Worm (Caenorhabditis elegans): ENCODE data around the gene sms-5.

ce11 chrII:473203-473602 lies 22.0 kb upstream of the sms-5 start, which contains the start of gene W07E6.5:
- TF ChIP-seq ama-1 (optimal IDR thresholded peaks at IDR 0.05): no peak
- TF ChIP-seq hmg-4 (GFP tag; optimal IDR thresholded peaks at IDR 0.05): no peak
- TF ChIP-seq hmbx-1 (tag; optimal IDR thresholded peaks at IDR 0.05): no peak
- no peak for TF ChIP-seq sea-1 (GFP tag; conservative IDR thresholded peaks at IDR 0.05)
- TF ChIP-seq ets-7 (tag; optimal IDR thresholded peaks at IDR 0.05): no peak
- no peak for TF ChIP-seq ceh-13 (GFP tag; optimal IDR thresholded peaks at IDR 0.05)
